Fruit fly (Drosophila melanogaster) whole organism, embryonic: ENCODE results near the gene Gs2.

Experiments used
- Atf-2 ChIP-seq: fragments of 200-800 bp; sonication (Bioruptor generic); optimal IDR thresholded peaks from 2 replicates; lab custom pipeline; 2016; ENCODE audit warnings: missing biosample characterization, missing genetic modification characterization
- BEAF-32 ChIP-seq: fragments of 200-800 bp; sonication (Bioruptor generic); optimal IDR thresholded peaks from 3 replicates; lab custom pipeline; 2017; ENCODE audit warnings: missing biosample characterization, missing genetic modification characterization, mild to moderate bottlenecking, moderate library complexity, missing genetic modification reagents
- Blimp-1 ChIP-seq: fragments of 200-800 bp; sonication (Bioruptor generic); optimal IDR thresholded peaks from 3 replicates; lab custom pipeline; 2018; ENCODE audit warnings: missing biosample characterization, missing genetic modification characterization, mild to moderate bottlenecking, moderate library complexity, missing genetic modification reagents
- CG1024 ChIP-seq: fragments of 200-800 bp; sonication (Bioruptor generic); IDR thresholded peaks from 2 replicates; pipeline ENCODE4 v1.3.6; 2022; ENCODE audit warnings: missing biosample characterization, missing genetic modification characterization
- CG10274 ChIP-seq: fragments of 200-800 bp; sonication (Bioruptor generic); optimal IDR thresholded peaks from 3 replicates; lab custom pipeline; 2017; ENCODE audit warnings: missing biosample characterization, mild to moderate bottlenecking, missing genetic modification characterization
- CG10321 ChIP-seq: fragments of 200-800 bp; sonication (Bioruptor generic); IDR thresholded peaks from 2 replicates; pipeline ENCODE4 v1.3.6; 2022; ENCODE audit warnings: missing biosample characterization, missing genetic modification characterization
- CG11695 ChIP-seq: fragments of 200-800 bp; sonication (Bioruptor generic); IDR thresholded peaks from 3 replicates; pipeline ENCODE4 v1.3.6; 2022; ENCODE audit warnings: missing biosample characterization, missing genetic modification characterization
- CG1233 ChIP-seq: fragments of 200-800 bp; sonication (Bioruptor generic); optimal IDR thresholded peaks from 4 replicates; lab custom pipeline; 2018; ENCODE audit warnings: missing biosample characterization, mild to moderate bottlenecking, missing genetic modification characterization
- CG12391 ChIP-seq: fragments of 200-800 bp; sonication (Bioruptor generic); optimal IDR thresholded peaks from 3 replicates; lab custom pipeline; 2018; ENCODE audit warnings: missing biosample characterization, mild to moderate bottlenecking, missing genetic modification characterization, moderate library complexity
- CG13123 ChIP-seq: fragments of 200-800 bp; sonication (Bioruptor generic); optimal IDR thresholded peaks from 2 replicates; lab custom pipeline; 2016; ENCODE audit warnings: missing biosample characterization, missing genetic modification characterization
- CG2120 ChIP-seq: fragments of 200-800 bp; sonication (Bioruptor generic); optimal IDR thresholded peaks from 3 replicates; lab custom pipeline; 2016; ENCODE audit warnings: missing biosample characterization, missing genetic modification characterization
- CG3726 ChIP-seq: fragments of 200-800 bp; sonication (Bioruptor generic); IDR thresholded peaks from 3 replicates; pipeline ENCODE4, ENCODE4 v1.3.6; 2022; ENCODE audit warnings: missing biosample characterization, missing genetic modification characterization
- CG9609 ChIP-seq: fragments of 200-800 bp; sonication (Bioruptor generic); optimal IDR thresholded peaks from 3 replicates; lab custom pipeline; 2016; ENCODE audit warnings: missing biosample characterization, missing genetic modification characterization
- CG9817 ChIP-seq: fragments of 200-800 bp; sonication (Bioruptor generic); optimal IDR thresholded peaks from 2 replicates; lab custom pipeline; 2018; ENCODE audit warnings: missing biosample characterization, mild to moderate bottlenecking, missing genetic modification characterization, moderate library complexity
- CTCF ChIP-seq: fragments of 200-800 bp; sonication (Bioruptor generic); optimal IDR thresholded peaks from 2 replicates; lab custom pipeline; 2017; ENCODE audit warnings: missing biosample characterization, mild to moderate bottlenecking, missing genetic modification characterization, moderate library complexity
- Drgx ChIP-seq: fragments of 200-800 bp; sonication (Bioruptor generic); IDR thresholded peaks from 2 replicates; pipeline ENCODE4 v1.3.6; 2022; ENCODE audit warnings: missing biosample characterization, missing genetic modification characterization
- E2f2 ChIP-seq: fragments of 200-800 bp; sonication (Bioruptor generic); IDR thresholded peaks from 2 replicates; pipeline ENCODE4 v1.3.6; 2022; ENCODE audit warnings: missing biosample characterization, missing genetic modification characterization
- Hmx ChIP-seq: fragments of 200-800 bp; sonication (Bioruptor generic); optimal IDR thresholded peaks from 2 replicates; lab custom pipeline; 2016; ENCODE audit warnings: missing biosample characterization, missing genetic modification characterization
- Kr ChIP-seq: fragments of 200-800 bp; sonication (Bioruptor generic); optimal IDR thresholded peaks from 2 replicates; lab custom pipeline; 2017; ENCODE audit warnings: missing biosample characterization, mild to moderate bottlenecking, missing genetic modification characterization
- Optix ChIP-seq: fragments of 200-800 bp; sonication (Bioruptor generic); IDR thresholded peaks from 3 replicates; pipeline ENCODE4 v1.3.6; 2022; ENCODE audit warnings: missing biosample characterization, missing genetic modification characterization
- Pdp1 ChIP-seq, 2 experiments: fragments of 200-800 bp; sonication (Bioruptor generic); optimal IDR thresholded peaks; 3 replicates each; lab custom pipeline; 2016; ENCODE audit warnings: missing biosample characterization in 2 of 2, missing genetic modification characterization in 2 of 2, mild to moderate bottlenecking in 1 of 2, moderate library complexity in 1 of 2
- abd-A ChIP-seq: fragments of 200-800 bp; sonication (Bioruptor generic); optimal IDR thresholded peaks from 3 replicates; lab custom pipeline; 2019; ENCODE audit warnings: missing biosample characterization, mild to moderate bottlenecking, missing genetic modification characterization, moderate library complexity
- ato ChIP-seq: fragments of 200-800 bp; sonication (Bioruptor generic); IDR thresholded peaks from 2 replicates; pipeline ENCODE4 v1.3.6; 2022; ENCODE audit warnings: missing biosample characterization, missing genetic modification characterization; ENCODE audit not compliant: partially characterized antibody
- az2 ChIP-seq: fragments of 200-800 bp; sonication (Bioruptor generic); optimal IDR thresholded peaks from 3 replicates; lab custom pipeline; 2016; ENCODE audit warnings: missing biosample characterization, missing genetic modification characterization
- bcd ChIP-seq: fragments of 200-800 bp; sonication (Bioruptor generic); optimal IDR thresholded peaks from 2 replicates; lab custom pipeline; 2017; ENCODE audit warnings: missing biosample characterization, mild to moderate bottlenecking, missing genetic modification characterization
- cato ChIP-seq: fragments of 200-800 bp; sonication (Bioruptor generic); optimal IDR thresholded peaks from 2 replicates; lab custom pipeline; 2016; ENCODE audit warnings: missing biosample characterization, missing genetic modification characterization, borderline replicate concordance
- chif ChIP-seq, 2 experiments: fragments of 200-800 bp; sonication (Bioruptor generic); optimal IDR thresholded peaks; 3 replicates each; lab custom pipeline; 2016; ENCODE audit warnings: missing biosample characterization in 2 of 2, missing genetic modification characterization in 2 of 2
- ci ChIP-seq: fragments of 200-800 bp; sonication (Bioruptor generic); IDR thresholded peaks from 3 replicates; pipeline ENCODE4 v1.3.6; 2022; ENCODE audit warnings: missing biosample characterization, missing genetic modification characterization
- corto ChIP-seq: fragments of 200-800 bp; sonication (Bioruptor generic); optimal IDR thresholded peaks from 2 replicates; lab custom pipeline; 2016; ENCODE audit warnings: missing biosample characterization, mild to moderate bottlenecking, missing genetic modification characterization, moderate library complexity
- da ChIP-seq: fragments of 200-800 bp; sonication (Bioruptor generic); optimal IDR thresholded peaks from 2 replicates; lab custom pipeline; 2016; ENCODE audit warnings: missing biosample characterization, missing genetic modification characterization
- ewg ChIP-seq: fragments of 200-800 bp; sonication (Bioruptor generic); optimal IDR thresholded peaks from 3 replicates; lab custom pipeline; 2017; ENCODE audit warnings: mild to moderate bottlenecking, missing biosample characterization, missing genetic modification reagents, missing genetic modification characterization
- exex ChIP-seq: fragments of 200-800 bp; sonication (Bioruptor generic); optimal IDR thresholded peaks from 4 replicates; lab custom pipeline; 2018; ENCODE audit warnings: missing biosample characterization, mild to moderate bottlenecking, missing genetic modification characterization, moderate library complexity
- gcm ChIP-seq: fragments of 200-800 bp; sonication (Bioruptor generic); optimal IDR thresholded peaks from 2 replicates; lab custom pipeline; 2019; ENCODE audit warnings: missing biosample characterization, mild to moderate bottlenecking, missing genetic modification characterization, moderate library complexity
- ham ChIP-seq: fragments of 200-800 bp; sonication (Bioruptor generic); IDR thresholded peaks from 2 replicates; pipeline ENCODE4 v1.3.6; 2022; ENCODE audit warnings: missing biosample characterization, missing genetic modification characterization
- ind ChIP-seq: fragments of 200-800 bp; sonication (Bioruptor generic); optimal IDR thresholded peaks from 3 replicates; lab custom pipeline; 2016; ENCODE audit warnings: missing biosample characterization, missing genetic modification characterization
- ken ChIP-seq: fragments of 200-800 bp; sonication (Bioruptor generic); IDR thresholded peaks from 3 replicates; pipeline ENCODE4 v1.3.6; 2022; ENCODE audit warnings: missing biosample characterization, missing genetic modification characterization
- nerfin-2 ChIP-seq: fragments of 200-800 bp; sonication (Bioruptor generic); IDR thresholded peaks from 2 replicates; pipeline ENCODE4 v1.3.6; 2022; ENCODE audit warnings: missing biosample characterization, missing genetic modification characterization; ENCODE audit not compliant: partially characterized antibody
- nmo ChIP-seq: fragments of 200-800 bp; sonication (Bioruptor generic); optimal IDR thresholded peaks from 2 replicates; lab custom pipeline; 2018; ENCODE audit warnings: missing biosample characterization, mild to moderate bottlenecking, missing genetic modification characterization, moderate library complexity
- oc ChIP-seq: fragments of 200-800 bp; sonication (Bioruptor generic); optimal IDR thresholded peaks from 2 replicates; lab custom pipeline; 2018; ENCODE audit warnings: missing biosample characterization, mild to moderate bottlenecking, missing genetic modification characterization, moderate library complexity
- onecut ChIP-seq: fragments of 200-800 bp; sonication (Bioruptor generic); IDR thresholded peaks from 2 replicates; pipeline ENCODE4 v1.3.6; 2022; ENCODE audit warnings: missing biosample characterization, missing genetic modification characterization
- pb ChIP-seq: fragments of 200-800 bp; sonication (Bioruptor generic); optimal IDR thresholded peaks from 3 replicates; lab custom pipeline; 2016; ENCODE audit warnings: missing biosample characterization, missing genetic modification characterization
- pnt ChIP-seq: fragments of 200-800 bp; sonication (Bioruptor generic); optimal IDR thresholded peaks from 3 replicates; lab custom pipeline; 2016; ENCODE audit warnings: missing biosample characterization, missing genetic modification characterization
- pum ChIP-seq: fragments of 200-800 bp; sonication (Bioruptor generic); optimal IDR thresholded peaks from 2 replicates; lab custom pipeline; 2016; ENCODE audit warnings: missing biosample characterization, missing genetic modification characterization
- repo ChIP-seq: fragments of 200-800 bp; sonication (Bioruptor generic); optimal IDR thresholded peaks from 2 replicates; lab custom pipeline; 2016; ENCODE audit warnings: missing biosample characterization, missing genetic modification characterization
- rib ChIP-seq: fragments of 200-800 bp; sonication (Bioruptor generic); IDR thresholded peaks from 2 replicates; pipeline ENCODE4 v1.3.6; 2022; ENCODE audit warnings: missing biosample characterization, missing genetic modification characterization
- slp2 ChIP-seq: fragments of 200-800 bp; sonication (Bioruptor generic); optimal IDR thresholded peaks from 2 replicates; lab custom pipeline; 2016; ENCODE audit warnings: missing biosample characterization, missing genetic modification characterization
- tio ChIP-seq: fragments of 200-800 bp; sonication (Bioruptor generic); optimal IDR thresholded peaks from 2 replicates; lab custom pipeline; 2017; ENCODE audit warnings: missing biosample characterization, missing genetic modification characterization, inconsistent platforms
- twi ChIP-seq: fragments of 200-800 bp; optimal IDR thresholded peaks from 2 replicates; lab custom pipeline; 2019; ENCODE audit warnings: missing biosample characterization, mild to moderate bottlenecking, missing genetic modification characterization, moderate library complexity
- unc-4 ChIP-seq: fragments of 200-800 bp; sonication (Bioruptor generic); IDR thresholded peaks from 2 replicates; pipeline ENCODE4 v1.3.6; 2022; ENCODE audit warnings: missing biosample characterization, missing genetic modification characterization; ENCODE audit not compliant: partially characterized antibody
- unpg ChIP-seq: fragments of 200-800 bp; sonication (Bioruptor generic); optimal IDR thresholded peaks from 3 replicates; lab custom pipeline; 2018; ENCODE audit warnings: missing biosample characterization, mild to moderate bottlenecking, missing genetic modification characterization, moderate library complexity

Gs2 gene

dm6 chrX:11449476-11450119 lies 27.0 kb downstream of the Gs2 start (continued):
- TF ChIP-seq CG12391 (peak; percentile 74), CG10274 (peak; percentile 71), nerfin-2 (GFP tag; lab: Robert Waterston, UW) (no peak), ewg (GFP tag; lab: Kevin White, UChicago) (peak; percentile 64), oc (peak; percentile 66), bcd (GFP tag; lab: Kevin White, UChicago) (peak; percentile 83), abd-A (peak; percentile 33), E2f2 (GFP tag; lab: Robert Waterston, UW) (peak; percentile 58), az2 (peak; percentile 79), CG2120 (GFP tag; lab: Kevin White, UChicago) (peak; percentile 88), Drgx (GFP tag; lab: Robert Waterston, UW) (peak; percentile 70), CG9609 (peak; percentile 86), ato (GFP tag; lab: Robert Waterston, UW) (no peak), CTCF (GFP tag; lab: Kevin White, UChicago) (peak; percentile 22), Atf-2 (peak; percentile 73), Optix (GFP tag; lab: Robert Waterston, UW) (peak; percentile 81), pum (GFP tag; lab: Kevin White, UChicago) (peak; percentile 77), pnt (peak; percentile 86), onecut (GFP tag; lab: Robert Waterston, UW) (peak; percentile 74), cato (GFP tag; lab: Kevin White, UChicago) (peak; percentile 49), nmo (GFP tag; lab: Kevin White, UChicago) (peak; percentile 73), rib (GFP tag; lab: Robert Waterston, UW) (peak; percentile 70; the same call in 1 of the 2 replicates), CG11695 (GFP tag; lab: Robert Waterston, UW) (peak; percentile 87), Pdp1 (GFP tag; optimal IDR thresholded peaks at IDR 0.05; lab: Kevin White, UChicago) (peak; percentile 79 to 85), exex (tag; lab: Kevin White, UChicago) (peak; percentile 55), Kr (GFP tag; lab: Kevin White, UChicago) (no peak), ken (peak; percentile 86), ci (GFP tag; lab: Robert Waterston, UW) (peak; percentile 94), corto (no peak), da (GFP tag; lab: Kevin White, UChicago) (peak; percentile 29), twi (tag; lab: Kevin White, UChicago) (peak; percentile 70), CG1024 (peak; percentile 75), CG3726 (GFP tag; lab: Robert Waterston, UW) (peak; percentile 62; the same call in 1 of the 3 replicates), Hmx (GFP tag; lab: Kevin White, UChicago) (peak; percentile 9), CG1233 (GFP tag; lab: Kevin White, UChicago) (peak; percentile 82), CG10321 (GFP tag; lab: Robert Waterston, UW) (peak; percentile 63), Blimp-1 (peak; percentile 76), repo (GFP tag; lab: Kevin White, UChicago) (peak; percentile 83), gcm (GFP tag; lab: Kevin White, UChicago) (peak; percentile 56), pb (peak; percentile 88), ham (GFP tag; lab: Robert Waterston, UW) (peak; percentile 68; the same call in 1 of the 2 replicates), unpg (GFP tag; lab: Kevin White, UChicago) (peak; percentile 88), BEAF-32 (GFP tag; lab: Kevin White, UChicago) (no peak), CG9817 (tag; lab: Kevin White, UChicago) (peak; percentile 89), slp2 (peak; percentile 68), CG13123 (GFP tag; lab: Kevin White, UChicago) (peak; percentile 57), chif (GFP tag; optimal IDR thresholded peaks at IDR 0.05; lab: Kevin White, UChicago) (peak; percentile 86 to 88), unc-4 (GFP tag; lab: Robert Waterston, UW) (no peak), tio (GFP tag; lab: Kevin White, UChicago) (peak; percentile 77), ind (GFP tag; lab: Kevin White, UChicago) (peak; percentile 88)
